Worm (Caenorhabditis elegans): ENCODE measurements around the gene F47F2.3.

ce11 chrX:3931350-3931749 is 35.9 kb upstream of the F47F2.3 start, which contains the start of gene adt-3:
- no peak for TF ChIP-seq nhr-25 (tag; optimal IDR thresholded peaks at IDR 0.05; ENCODE audit: borderline replicate concordance, insufficient read depth)
- TF ChIP-seq cey-2 (tag; optimal IDR thresholded peaks at IDR 0.05; ENCODE audit: borderline replicate concordance, insufficient read depth): no peak
- no peak for TF ChIP-seq zag-1 (tag; optimal IDR thresholded peaks at IDR 0.05)
- no peak for TF ChIP-seq pha-4 (GFP tag; IDR thresholded peaks at IDR 0.05)
- no peak for TF ChIP-seq pha-4 (tag; optimal IDR thresholded peaks at IDR 0.05)
- no peak for TF ChIP-seq Y48G9A.11 (GFP tag; IDR thresholded peaks at IDR 0.05)
- no peak for TF ChIP-seq ama-1 (optimal IDR thresholded peaks at IDR 0.05)
- TF ChIP-seq snpc-4 (tag; optimal IDR thresholded peaks at IDR 0.05): no peak

All from whole organism, L4 larva.